Worm (Caenorhabditis elegans) whole organism, L4/young adult: ENCODE data around the gene srj-40.

Experiments
- W03F9.2 ChIP-seq: fragments of 150-350 bp; optimal IDR thresholded peaks from 2 replicates; lab custom pipeline; 2014; ENCODE audit warnings: missing biosample characterization, missing genetic modification characterization
- dao-5 ChIP-seq: sonication (generic microtip); optimal IDR thresholded peaks from 2 replicates; lab custom pipeline; 2016; ENCODE audit warnings: missing genotype, missing genetic modification characterization, moderate library complexity, missing compliant biosample characterization
- him-1 ChIP-seq: sonication (generic microtip); optimal IDR thresholded peaks from 2 replicates; lab custom pipeline; 2016; ENCODE audit warnings: missing genotype, missing genetic modification reagents, missing genetic modification characterization, missing compliant biosample characterization

DNA sequence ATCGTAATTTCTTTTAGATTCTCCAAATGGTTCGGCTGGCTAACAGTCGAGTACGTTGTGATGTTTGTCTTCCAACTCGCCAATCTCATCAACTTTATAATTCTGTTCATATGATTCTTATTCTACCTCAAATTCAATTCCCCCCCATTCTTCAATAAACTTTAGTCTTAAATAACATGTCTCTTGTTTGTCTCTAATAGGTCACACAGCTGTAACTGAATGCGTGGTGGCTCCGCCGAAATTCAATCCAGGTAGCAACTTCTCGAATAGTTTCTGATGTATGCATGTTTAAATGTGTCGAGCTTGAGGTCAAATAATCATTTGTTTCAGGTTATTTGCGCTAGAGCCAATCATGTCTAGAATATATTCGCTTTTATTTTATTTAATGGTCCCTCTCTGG, 37.0 kb downstream of the srj-40 start, which contains the start of gene lgc-29:
- no peak for TF ChIP-seq him-1 (tag; lab: Kevin White, UChicago)
- TF ChIP-seq W03F9.2 (tag; lab: Kevin White, UChicago), result no peak
- TF ChIP-seq dao-5 (tag; lab: Kevin White, UChicago), result no peak
